Fruit fly (Drosophila melanogaster): ENCODE measurements around the gene fd102C.
"Not testable (repeated sequence)": the region's sequence is repeated elsewhere in the genome, so short reads cannot be mapped to it uniquely, and the experiment has no call there.

The fd102C gene

DNA sequence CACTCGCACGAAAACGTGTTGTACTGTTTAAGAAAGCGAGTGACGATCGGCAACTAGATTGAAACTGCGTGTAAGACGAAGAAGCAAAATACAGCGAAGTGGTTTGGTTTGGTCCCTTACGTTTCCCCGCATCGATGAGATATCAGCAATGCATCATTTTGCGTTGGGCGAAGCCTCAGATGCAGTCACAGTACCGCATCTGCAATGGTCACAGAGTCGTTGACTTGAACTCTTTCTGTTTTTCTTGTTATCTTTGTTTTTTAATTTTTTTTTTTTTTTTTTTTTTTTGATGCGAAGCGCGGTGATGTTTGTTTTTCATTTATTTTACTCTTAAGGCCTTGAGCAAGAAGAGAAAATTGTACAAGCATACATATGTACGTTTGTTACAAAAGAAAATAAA is 14.5 kb downstream of the fd102C start:
- TF ChIP-seq CG17801 (GFP tag; optimal IDR thresholded peaks at IDR 0.05; ENCODE audit: partially characterized antibody): no peak

DNA sequence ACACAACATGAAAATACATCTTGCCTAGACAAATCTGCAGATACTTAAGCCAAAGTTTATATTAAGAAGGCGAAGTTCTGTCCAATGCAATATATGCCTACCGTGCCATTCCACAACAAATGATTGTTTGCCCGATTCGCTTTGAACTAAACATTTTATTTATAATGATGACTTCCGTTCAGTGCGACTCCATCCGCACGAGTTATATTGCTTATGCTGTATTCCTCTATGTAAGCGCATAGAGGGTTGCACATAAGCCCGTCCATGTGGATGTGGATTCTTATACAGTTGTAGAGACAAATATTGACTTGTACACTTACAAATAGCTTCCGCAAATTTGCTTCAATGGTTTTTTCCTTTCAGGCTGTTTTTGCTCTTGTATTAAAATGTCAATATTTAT is 20.3 kb downstream of the fd102C start:
- no peak for TF ChIP-seq CG17801 (GFP tag; optimal IDR thresholded peaks at IDR 0.05; ENCODE audit: partially characterized antibody)

DNA sequence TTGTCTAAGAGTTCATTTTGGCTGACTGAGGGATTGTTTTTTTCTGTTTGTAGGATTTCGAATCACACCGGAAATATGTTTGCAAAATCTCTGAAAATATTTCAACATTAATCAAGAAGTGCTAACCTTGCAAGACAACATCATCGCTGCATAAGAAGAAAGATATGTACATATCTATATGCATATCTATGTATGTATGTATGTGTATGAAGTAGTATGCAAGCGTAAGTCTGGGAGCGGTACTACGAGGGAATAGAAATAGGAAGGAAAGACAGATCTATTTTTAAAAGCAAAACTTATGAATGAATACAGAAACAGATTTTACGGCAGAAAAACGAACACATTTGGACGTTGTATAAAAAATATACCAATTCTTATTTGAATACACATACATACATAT is 26.5 kb downstream of the fd102C start:
- TF ChIP-seq CG17801 (GFP tag; optimal IDR thresholded peaks at IDR 0.05; ENCODE audit: partially characterized antibody): no peak

DNA sequence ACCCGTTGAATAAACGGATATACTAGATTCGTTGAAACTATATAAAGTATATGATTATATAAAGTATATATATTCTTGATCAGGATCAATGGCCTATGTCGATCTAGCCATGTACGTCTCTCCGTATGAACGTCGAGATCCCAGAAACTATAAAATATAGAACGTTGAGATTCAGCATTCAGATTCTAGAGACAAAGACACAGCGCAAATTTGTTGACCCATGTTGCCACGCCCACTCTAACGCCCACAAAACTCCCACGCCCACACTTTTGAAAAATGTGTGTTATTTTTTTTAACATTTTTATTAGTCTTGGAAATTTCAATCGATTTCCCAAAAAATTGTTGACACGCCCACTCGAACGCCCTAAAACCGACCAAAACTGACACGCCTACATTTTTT is 27.8 kb downstream of the fd102C start:
- TF ChIP-seq CG17801 (GFP tag; optimal IDR thresholded peaks at IDR 0.05; ENCODE audit: partially characterized antibody): no peak

DNA sequence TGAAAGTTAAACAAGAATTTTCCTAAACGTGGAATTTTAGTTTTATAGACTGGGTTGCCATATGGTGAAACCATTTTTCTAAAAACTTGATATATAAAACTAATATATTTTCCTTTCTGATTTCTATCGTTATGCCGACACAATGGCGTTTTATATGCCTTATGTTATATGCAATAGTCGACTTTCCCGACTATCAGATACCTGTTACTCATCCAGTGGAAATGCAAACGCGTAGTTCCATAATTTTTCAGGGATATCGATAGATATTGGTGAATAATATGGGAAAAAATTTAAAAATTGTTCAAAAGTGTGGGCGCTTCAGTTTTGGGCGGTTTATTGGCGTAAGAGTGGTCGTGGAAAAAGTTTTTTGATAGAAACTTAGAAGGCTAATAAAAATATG is 33.5 kb downstream of the fd102C start:
- no peak for TF ChIP-seq CG17801 (GFP tag; optimal IDR thresholded peaks at IDR 0.05; ENCODE audit: partially characterized antibody)

DNA sequence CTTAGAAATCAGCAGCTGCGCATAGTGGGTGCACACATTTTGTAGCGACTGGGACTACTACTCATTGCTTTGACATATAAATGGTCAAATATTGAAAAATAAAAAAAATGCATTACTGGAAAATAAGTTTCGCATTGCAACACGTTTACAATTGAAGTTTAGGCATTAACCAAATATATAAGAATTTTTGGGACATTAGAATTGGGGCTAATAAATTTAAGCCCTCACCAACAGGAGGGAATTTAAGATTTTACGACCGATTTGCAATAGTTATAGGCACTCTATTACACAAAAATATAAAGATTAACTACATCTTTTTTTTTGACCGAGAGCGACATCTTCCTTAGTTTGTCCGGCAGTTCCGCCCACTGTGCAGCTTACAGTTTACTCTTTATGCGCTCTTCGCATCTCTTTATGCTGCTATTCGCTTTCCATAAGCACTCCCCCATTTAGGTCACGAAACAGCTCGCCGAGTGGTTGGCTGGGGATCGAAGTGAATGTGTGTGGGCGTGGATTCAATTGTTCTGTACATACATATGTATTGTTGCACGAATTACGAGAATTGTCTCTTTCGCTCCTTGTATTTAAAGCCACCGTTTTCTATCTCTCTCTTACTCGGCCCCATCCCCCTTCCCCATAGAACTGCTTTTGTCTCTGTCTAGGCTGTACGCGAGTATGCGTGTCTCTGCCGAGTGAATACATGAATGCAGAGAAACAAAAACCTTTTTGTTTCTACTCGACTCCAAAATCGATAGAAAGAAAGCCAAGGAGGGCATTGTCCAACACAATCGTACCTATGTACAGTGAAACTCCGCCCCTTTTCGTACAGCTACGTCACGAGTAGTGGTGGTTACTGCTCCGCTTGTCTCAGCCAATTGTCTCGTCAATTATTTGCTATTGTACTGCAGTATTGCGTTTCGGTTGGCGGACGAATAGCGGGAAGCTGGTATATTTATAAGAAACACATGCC is 36.6 kb downstream of the fd102C start:
- TF ChIP-seq CG17801 (GFP tag; optimal IDR thresholded peaks at IDR 0.05; ENCODE audit: partially characterized antibody): no peak

DNA sequence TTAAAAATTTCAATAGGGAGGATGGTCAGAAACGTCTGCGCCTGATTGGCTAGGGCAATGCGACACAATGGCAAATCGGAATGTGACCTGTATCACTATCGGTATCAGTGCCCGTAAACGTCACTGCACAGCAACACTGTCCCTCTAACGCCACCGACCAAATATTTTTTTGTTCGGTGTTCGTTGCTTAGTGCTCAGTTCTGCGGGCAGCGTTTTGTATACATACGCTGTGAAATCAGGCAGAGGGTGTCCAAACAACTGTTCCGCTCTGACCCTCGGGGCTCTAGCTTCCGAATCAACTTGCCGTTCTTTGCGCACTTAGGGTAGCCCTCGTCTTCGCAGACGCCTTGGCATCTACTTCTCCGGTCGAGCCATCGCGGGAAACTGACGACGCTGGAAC is 37.4 kb downstream of the fd102C start:
- no peak for TF ChIP-seq CG17801 (GFP tag; optimal IDR thresholded peaks at IDR 0.05; ENCODE audit: partially characterized antibody)

DNA sequence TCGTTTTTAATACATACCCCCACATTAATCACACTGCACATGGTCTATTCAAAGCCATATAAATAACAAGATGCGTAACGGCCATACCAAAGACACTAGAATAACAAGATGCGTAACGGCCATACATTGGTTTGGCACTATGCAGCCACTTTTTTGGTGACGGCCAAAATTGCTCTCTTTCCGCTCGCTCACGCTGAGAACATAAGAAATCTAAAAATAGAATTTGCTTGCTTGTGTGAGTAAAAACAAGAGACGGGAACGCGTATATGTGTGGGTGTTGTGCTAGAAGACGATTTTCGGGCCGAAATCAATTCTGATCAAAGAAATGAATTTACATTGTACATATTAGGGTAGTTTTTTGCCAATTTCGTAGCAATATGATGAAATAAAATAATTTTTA is 55.5 kb downstream of the fd102C start, which contains the start of gene MED26:
TSS of gene MED26 (minus strand) at position 101 of the 400 bp plus-strand sequence.
- not testable (repeated sequence) for TF ChIP-seq CG17801 (GFP tag; optimal IDR thresholded peaks at IDR 0.05; ENCODE audit: partially characterized antibody)

DNA sequence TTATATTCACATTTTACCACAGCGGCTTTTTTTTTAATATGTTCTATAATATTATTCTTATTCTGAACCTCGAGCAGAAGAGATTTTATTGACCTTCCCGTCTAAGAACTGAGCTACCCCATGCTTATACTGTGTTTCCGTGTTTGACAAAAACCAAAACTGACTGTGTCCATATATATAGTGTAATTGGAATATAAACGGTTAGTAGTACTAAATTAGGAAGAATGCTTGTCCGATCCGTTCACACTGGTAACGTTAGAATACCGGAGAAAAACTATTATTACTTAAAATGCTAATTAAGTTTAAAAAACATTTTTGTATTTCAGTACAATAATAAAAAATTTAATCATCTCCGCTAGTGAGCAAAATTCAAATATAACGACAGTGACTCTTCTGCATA is 56.0 kb downstream of the fd102C start:
- TF ChIP-seq CG17801 (GFP tag; optimal IDR thresholded peaks at IDR 0.05; ENCODE audit: partially characterized antibody): no peak

DNA sequence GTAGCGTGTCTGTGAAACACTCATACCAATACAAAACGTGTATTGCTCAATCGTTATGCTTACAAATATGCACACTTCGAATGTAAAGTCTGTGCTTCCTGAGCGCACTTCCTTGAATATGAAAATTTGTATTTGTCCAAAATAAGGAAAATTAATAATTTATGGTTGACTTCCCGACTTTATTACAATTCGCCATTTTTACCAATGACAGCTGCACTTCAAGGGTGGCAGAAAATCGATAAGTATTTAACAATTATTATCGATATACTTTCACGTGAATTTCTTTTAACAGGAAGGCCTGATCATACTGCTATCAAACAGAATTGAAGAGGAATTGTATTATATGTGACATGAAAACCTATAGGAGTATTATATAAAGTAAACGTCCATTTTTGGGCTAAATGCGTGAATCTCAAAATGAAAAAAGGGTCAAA is 56.9 kb downstream of the fd102C start:
- TF ChIP-seq CG17801 (GFP tag; optimal IDR thresholded peaks at IDR 0.05; ENCODE audit: partially characterized antibody): peak; percentile 55
